Fruit fly (Drosophila melanogaster): ENCODE measurements around the gene Hipk.

Hipk gene

dm6 chr3L:602531-602930, 59.7 kb downstream of the Hipk start:
- TF ChIP-seq Drgx (GFP tag; IDR thresholded peaks at IDR 0.05) = peak; percentile 90
- no peak for TF ChIP-seq Hr39 (optimal IDR thresholded peaks at IDR 0.05)
- TF ChIP-seq CG1792 (GFP tag; optimal IDR thresholded peaks at IDR 0.05) = no peak
- peak; percentile 3 for TF ChIP-seq ewg (GFP tag; optimal IDR thresholded peaks at IDR 0.05)
- TF ChIP-seq CG10565 (GFP tag; optimal IDR thresholded peaks at IDR 0.05) = no peak
- TF ChIP-seq Lpt (GFP tag; optimal IDR thresholded peaks at IDR 0.05) = no peak
- no peak for TF ChIP-seq cg (GFP tag; optimal IDR thresholded peaks at IDR 0.05)
- TF ChIP-seq Ptx1 (GFP tag; IDR thresholded peaks at IDR 0.05) = 0 out of 2 replicates have a peak, but pooled peaks have one; percentile 8
- TF ChIP-seq CG11456 (GFP tag; IDR thresholded peaks at IDR 0.05) = 0 out of 3 replicates have a peak, but pooled peaks have one; percentile 6
- TF ChIP-seq CG11085 (GFP tag; IDR thresholded peaks at IDR 0.05) = no peak
- TF ChIP-seq Med (GFP tag) = peak; percentile 44

dm6 chr3L:603188-603587, 60.3 kb downstream of the Hipk start:
- TF ChIP-seq Ets65A (GFP tag) = peak; percentile 87
- peak; percentile 64 for TF ChIP-seq CG13894 (tag; optimal IDR thresholded peaks at IDR 0.05)
- peak; percentile 23 for TF ChIP-seq sd (tag; optimal IDR thresholded peaks at IDR 0.05)
- TF ChIP-seq Ravus (GFP tag; IDR thresholded peaks at IDR 0.05) = no peak
- peak; percentile 9 for TF ChIP-seq phol (tag; optimal IDR thresholded peaks at IDR 0.05)

dm6 chr3L:603847-604550, 61.1 kb downstream of the Hipk start, which contains the start of gene CG13893:
CG13893 (minus strand) TSS chr3L:604008.
- no peak for TF ChIP-seq ham (GFP tag; IDR thresholded peaks at IDR 0.05)
- TF ChIP-seq CG4730 (GFP tag; IDR thresholded peaks at IDR 0.05) = no peak
- no peak for TF ChIP-seq grn (GFP tag; optimal IDR thresholded peaks at IDR 0.05)
- no peak for TF ChIP-seq phol (tag; optimal IDR thresholded peaks at IDR 0.05)
- no peak for TF ChIP-seq CG31365 (tag; optimal IDR thresholded peaks at IDR 0.05)
- no peak for TF ChIP-seq Hey (tag; optimal IDR thresholded peaks at IDR 0.05)
- TF ChIP-seq Elba2 (GFP tag; optimal IDR thresholded peaks at IDR 0.05) = no peak
- TF ChIP-seq CG34376 (GFP tag; optimal IDR thresholded peaks at IDR 0.05) = peak; percentile 78
- peak; percentile 54 for TF ChIP-seq CG12071 (GFP tag; optimal IDR thresholded peaks at IDR 0.05)
- no peak; the same call in 1 of the 2 replicates for TF ChIP-seq bowl (GFP tag; IDR thresholded peaks at IDR 0.05)
- TF ChIP-seq CG13287 (GFP tag; IDR thresholded peaks at IDR 0.05; ENCODE audit: partially characterized antibody) = peak; percentile 70
- TF ChIP-seq vvl (GFP tag; IDR thresholded peaks at IDR 0.05) = peak; percentile 82
- peak; percentile 57 for TF ChIP-seq nom (GFP tag; optimal IDR thresholded peaks at IDR 0.05)
- TF ChIP-seq Side (GFP tag; optimal IDR thresholded peaks at IDR 0.05) = peak; percentile 35
- TF ChIP-seq CG16813 (GFP tag; IDR thresholded peaks at IDR 0.05; ENCODE audit: partially characterized antibody) = no peak
- TF ChIP-seq CG11093 (GFP tag; IDR thresholded peaks at IDR 0.05) = no peak
- no peak for TF ChIP-seq CG7357 (GFP tag; IDR thresholded peaks at IDR 0.05)
- peak; percentile 15 for TF ChIP-seq pzg (GFP tag; optimal IDR thresholded peaks at IDR 0.05)
- peak; percentile 68; the same call in 1 of the 2 replicates for TF ChIP-seq Bgb (GFP tag; IDR thresholded peaks at IDR 0.05; ENCODE audit: partially characterized antibody)
- no peak for TF ChIP-seq CG9817 (tag; optimal IDR thresholded peaks at IDR 0.05)
- TF ChIP-seq CG10543 (GFP tag; optimal IDR thresholded peaks at IDR 0.05) = peak; percentile 83
- TF ChIP-seq zen2 (GFP tag; IDR thresholded peaks at IDR 0.05; ENCODE audit: partially characterized antibody) = peak; percentile 25; the same call in 1 of the 3 replicates
- TF ChIP-seq cas (GFP tag; IDR thresholded peaks at IDR 0.05) = 0 out of 2 replicates have a peak, but pooled peaks have one; percentile 23
- TF ChIP-seq CG4707 (GFP tag; optimal IDR thresholded peaks at IDR 0.05) = no peak
- no peak for TF ChIP-seq pnt (GFP tag; optimal IDR thresholded peaks at IDR 0.05)
- peak in 1 of 2 experiments; percentile 13 for TF ChIP-seq insv (GFP tag; optimal IDR thresholded peaks at IDR 0.05)
- TF ChIP-seq CG14710 (tag; optimal IDR thresholded peaks at IDR 0.05) = no peak
- no peak for TF ChIP-seq CG15073 (GFP tag; optimal IDR thresholded peaks at IDR 0.05)
- no peak for TF ChIP-seq tup (GFP tag; optimal IDR thresholded peaks at IDR 0.05)
- peak; percentile 45 for TF ChIP-seq CG6854 (GFP tag; optimal IDR thresholded peaks at IDR 0.05)
- no peak for TF ChIP-seq HLH3B (GFP tag; IDR thresholded peaks at IDR 0.05)
- TF ChIP-seq CG31441 (GFP tag; IDR thresholded peaks at IDR 0.05) = no peak

All from whole organism, embryonic.